Worm (Caenorhabditis elegans): ENCODE measurements around the gene lin-39.

The lin-39 gene

DNA sequence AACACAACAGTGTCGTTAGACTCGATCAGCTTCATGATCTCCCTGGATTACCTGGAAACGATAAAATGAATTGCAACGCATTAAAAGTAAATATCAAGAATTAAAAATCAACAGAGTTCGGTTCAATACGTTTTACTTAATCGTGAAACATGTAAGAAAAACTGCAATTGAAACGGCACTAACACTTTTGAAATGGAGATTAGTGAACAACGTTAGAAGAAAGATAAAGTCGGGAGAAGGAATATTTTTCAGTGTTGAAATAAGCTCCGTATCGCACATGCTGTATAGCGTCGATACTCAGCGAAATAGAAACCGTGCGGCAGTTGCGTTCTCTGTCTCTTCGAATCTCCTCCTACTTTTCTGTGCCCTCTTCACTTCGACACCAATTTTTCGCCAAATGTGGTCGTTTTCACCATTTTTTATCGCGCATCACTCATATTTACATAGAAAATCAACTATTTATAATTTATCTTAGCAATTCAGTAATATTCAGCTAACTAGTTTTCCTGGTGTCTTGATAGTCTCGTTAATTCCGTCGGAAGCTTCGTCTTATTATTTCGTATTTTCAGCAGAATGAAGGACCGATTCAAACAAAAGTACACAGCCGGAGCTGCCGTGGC lies 36.5 kb upstream of the lin-39 start, which contains the start of the genes rpl-9 and lpd-7 (continued):
- TF ChIP-seq nhr-41 (GFP tag; IDR thresholded peaks at IDR 0.05) (no peak), zag-1 (tag; optimal IDR thresholded peaks at IDR 0.05) (no peak), F37D6.2 (tag; optimal IDR thresholded peaks at IDR 0.05) (no peak), saeg-2 (GFP tag; IDR thresholded peaks at IDR 0.05) (no peak), nhr-76 (tag; optimal IDR thresholded peaks at IDR 0.05) (no peak), mxl-2 (GFP tag; conservative IDR thresholded peaks at IDR 0.05) (no peak), dmd-6 (GFP tag; IDR thresholded peaks at IDR 0.05) (peak; percentile 41; the same call in 1 of the 2 replicates), madf-5 (GFP tag; IDR thresholded peaks at IDR 0.05) (no peak), dve-1 (tag; optimal IDR thresholded peaks at IDR 0.05; ENCODE audit: insufficient read depth) (peak; percentile 58), aha-1 (tag) (peak; percentile 77), zfp-2 (tag; optimal IDR thresholded peaks at IDR 0.05) (peak; percentile 89), T20F7.1 (GFP tag; optimal IDR thresholded peaks at IDR 0.05) (peak; percentile 70), unc-62 (GFP tag; optimal IDR thresholded peaks at IDR 0.05 in 1 of 2) (peak in 1 of 2 experiments; percentile 38), unc-62 (tag; optimal IDR thresholded peaks at IDR 0.05) (no peak), dmd-9 (GFP tag; IDR thresholded peaks at IDR 0.05) (no peak), hif-1 (tag; optimal IDR thresholded peaks at IDR 0.05) (peak in 1 of 2 experiments; percentile 63), snpc-1.2 (GFP tag; IDR thresholded peaks at IDR 0.05) (no peak), cey-2 (tag; optimal IDR thresholded peaks at IDR 0.05; ENCODE audit: borderline replicate concordance, insufficient read depth) (no peak), ceh-32 (tag; optimal IDR thresholded peaks at IDR 0.05; ENCODE audit: poor library complexity) (no peak), Y48G9A.11 (GFP tag; IDR thresholded peaks at IDR 0.05) (no peak), zip-11 (GFP tag; IDR thresholded peaks at IDR 0.05) (no peak), lsy-2 (tag; optimal IDR thresholded peaks at IDR 0.05) (peak; percentile 2 to 91), mdt-29 (GFP tag; IDR thresholded peaks at IDR 0.05) (no peak), dpl-1 (GFP tag; optimal IDR thresholded peaks at IDR 0.05) (peak; percentile 74), ama-1 (optimal IDR thresholded peaks at IDR 0.05) (no peak), ctbp-1 (GFP tag; IDR thresholded peaks at IDR 0.05) (no peak), hmg-1.1 (GFP tag; IDR thresholded peaks at IDR 0.05) (peak; percentile 58), aly-2 (tag; optimal IDR thresholded peaks at IDR 0.05) (no peak), ces-1 (GFP tag; optimal IDR thresholded peaks at IDR 0.05) (no peak), rbr-2 (tag; optimal IDR thresholded peaks at IDR 0.05) (peak; percentile 69), fkh-10 (GFP tag; optimal IDR thresholded peaks at IDR 0.05) (peak; percentile 59), R02D3.7 (tag; optimal IDR thresholded peaks at IDR 0.05) (peak; percentile 17), nhr-25 (tag; optimal IDR thresholded peaks at IDR 0.05; ENCODE audit: borderline replicate concordance, insufficient read depth) (peak; percentile 42), ZK337.2 (GFP tag; IDR thresholded peaks at IDR 0.05) (no peak), nhr-6 (tag; optimal IDR thresholded peaks at IDR 0.05) (peak; percentile 95), tag-97 (GFP tag; IDR thresholded peaks at IDR 0.05) (no peak), sdz-12 (GFP tag; optimal IDR thresholded peaks at IDR 0.05) (no peak), daf-12 (tag; optimal IDR thresholded peaks at IDR 0.05) (no peak), duxl-1 (tag; optimal IDR thresholded peaks at IDR 0.05; ENCODE audit: poor library complexity) (peak; percentile 55), nhr-48 (tag; optimal IDR thresholded peaks at IDR 0.05) (no peak), Y105C5A.15 (GFP tag; IDR thresholded peaks at IDR 0.05) (no peak), hlh-30 (tag; optimal IDR thresholded peaks at IDR 0.05; ENCODE audit: insufficient read depth) (peak; percentile 75), daf-16 (GFP tag; optimal IDR thresholded peaks at IDR 0.05) (no peak), daf-16 (tag; optimal IDR thresholded peaks at IDR 0.05) (peak; percentile 71), hlh-11 (tag; optimal IDR thresholded peaks at IDR 0.05) (peak; percentile 71), pqm-1 (tag; optimal IDR thresholded peaks at IDR 0.05) (no peak), zip-2 (tag; optimal IDR thresholded peaks at IDR 0.05) (no peak), mep-1 (tag; optimal IDR thresholded peaks at IDR 0.05) (peak; percentile 91), pha-4 (GFP tag; IDR thresholded peaks at IDR 0.05) (no peak), pha-4 (tag; optimal IDR thresholded peaks at IDR 0.05) (peak; percentile 48), ceh-44 (GFP tag; IDR thresholded peaks at IDR 0.05) (no peak)

Data from whole organism, L4 larva.